Worm (Caenorhabditis elegans) whole organism, midembryonic: ENCODE measurements around the gene srh-268.
A peak's percentile ranks its signal among the peaks of the same experiment; 100 is the strongest.

ENCODE experiments used
- T22C8.4 ChIP-seq: fragments of 200-800 bp; sonication (Bioruptor generic); IDR thresholded peaks from 2 replicates; pipeline ENCODE4 v1.3.6; 2022; ENCODE audit warnings: missing genetic modification characterization, missing compliant biosample characterization
- cog-1 ChIP-seq: sonication (generic microtip); optimal IDR thresholded peaks from 2 replicates; lab custom pipeline; 2016; ENCODE audit warnings: missing genetic modification characterization, missing compliant biosample characterization
- flt-1 ChIP-seq: fragments of 200-800 bp; sonication (Bioruptor generic); IDR thresholded peaks from 2 replicates; pipeline ENCODE4 v1.3.6; 2022; ENCODE audit warnings: missing genetic modification characterization, missing compliant biosample characterization
- klf-2 ChIP-seq: fragments of 200-800 bp; sonication (Bioruptor generic); conservative IDR thresholded peaks from 2 replicates; pipeline ENCODE4 v1.3.6; 2022; ENCODE audit warnings: missing genetic modification reagents, missing genetic modification characterization, missing compliant biosample characterization
- med-1 ChIP-seq: sonication (generic microtip); optimal IDR thresholded peaks from 2 replicates; lab custom pipeline; 2017; ENCODE audit warnings: missing genetic modification characterization, mild to moderate bottlenecking, missing compliant biosample characterization, antibody characterized with exemption, missing genetic modification reagents; ENCODE audit not compliant: insufficient read depth
- ref-1 ChIP-seq: fragments of 200-800 bp; sonication (Bioruptor generic); conservative IDR thresholded peaks from 2 replicates; pipeline ENCODE4 v1.3.6; 2022; ENCODE audit warnings: missing genetic modification reagents, missing genetic modification characterization, missing compliant biosample characterization
- tab-1 ChIP-seq: fragments of 200-800 bp; sonication (Bioruptor generic); IDR thresholded peaks from 2 replicates; pipeline ENCODE4 v1.3.6; 2022; ENCODE audit warnings: missing genetic modification characterization, missing compliant biosample characterization
- ztf-23 ChIP-seq: fragments of 200-800 bp; sonication (Bioruptor generic); IDR thresholded peaks from 2 replicates; pipeline ENCODE4 v1.3.6; 2022; ENCODE audit warnings: missing genetic modification reagents, missing genetic modification characterization, missing compliant biosample characterization
- ztf-29 ChIP-seq: fragments of 200-800 bp; sonication (Bioruptor generic); IDR thresholded peaks from 2 replicates; pipeline ENCODE4 v1.3.6; 2022; ENCODE audit warnings: missing genetic modification reagents, missing genetic modification characterization, missing compliant biosample characterization

Gene srh-268

ce11 chrV:7562947-7563346, 23.8 kb downstream of the srh-268 start, which contains the start of gene F19F10.1:
Gene F19F10.1 (plus strand): TSS chrV:7563247.
- TF ChIP-seq flt-1 (GFP tag; lab: Robert Waterston, UW), result no peak
- no peak for TF ChIP-seq ref-1
- no peak for TF ChIP-seq med-1 (GFP tag; lab: Kevin White, UChicago)
- no peak for TF ChIP-seq ztf-29
- no peak for TF ChIP-seq klf-2 (GFP tag; lab: Robert Waterston, UW)

- no peak for TF ChIP-seq tab-1 (GFP tag; lab: Robert Waterston, UW)
- no peak for TF ChIP-seq ref-1
- no peak for TF ChIP-seq cog-1 (tag; lab: Kevin White, UChicago)
- TF ChIP-seq klf-2 (GFP tag; lab: Robert Waterston, UW), result no peak
- TF ChIP-seq flt-1 (GFP tag; lab: Robert Waterston, UW), result no peak
- TF ChIP-seq ztf-23 (GFP tag; lab: Robert Waterston, UW), result no peak
- no peak for TF ChIP-seq T22C8.4
- TF ChIP-seq med-1 (GFP tag; lab: Kevin White, UChicago), result no peak
- no peak for TF ChIP-seq ztf-29
Measured at ce11 chrV:7570290-7570689, 31.2 kb downstream of the srh-268 start, which contains the start of gene clec-212. Gene clec-212 (minus strand): TSS chrV:7570390.

ce11 chrV:7570955-7571354, 31.8 kb downstream of the srh-268 start, which contains the start of gene F19F10.14:
Gene F19F10.14 (minus strand): TSS chrV:7571055.
- TF ChIP-seq flt-1 (GFP tag; lab: Robert Waterston, UW) (no peak), ztf-29 (no peak), tab-1 (GFP tag; lab: Robert Waterston, UW) (no peak), ztf-23 (GFP tag; lab: Robert Waterston, UW) (no peak), med-1 (GFP tag; lab: Kevin White, UChicago) (no peak), ref-1 (no peak), klf-2 (GFP tag; lab: Robert Waterston, UW) (no peak), cog-1 (tag; lab: Kevin White, UChicago) (no peak), T22C8.4 (no peak)

- no peak for TF ChIP-seq ztf-29
- TF ChIP-seq med-1 (GFP tag; lab: Kevin White, UChicago), result no peak
- TF ChIP-seq cog-1 (tag; lab: Kevin White, UChicago), result no peak
- TF ChIP-seq klf-2 (GFP tag; lab: Robert Waterston, UW), result no peak
- TF ChIP-seq flt-1 (GFP tag; lab: Robert Waterston, UW), result no peak
- TF ChIP-seq ztf-23 (GFP tag; lab: Robert Waterston, UW), result no peak
- no peak for TF ChIP-seq ref-1
- no peak for TF ChIP-seq tab-1 (GFP tag; lab: Robert Waterston, UW)
- no peak for TF ChIP-seq T22C8.4
Measured at ce11 chrV:7575563-7575962, 36.4 kb downstream of the srh-268 start, which contains the start of the genes snu-66 and ints-9. Gene snu-66 (minus strand): TSS chrV:7575670. Gene ints-9 (plus strand): TSS chrV:7575802.

ce11 chrV:7580378-7580777, 41.3 kb downstream of the srh-268 start, which contains the start of gene ets-6:
Gene ets-6 (minus strand): TSS chrV:7580546.
- TF ChIP-seq tab-1 (GFP tag; lab: Robert Waterston, UW), result no peak
- peak; percentile 67 for TF ChIP-seq T22C8.4

- TF ChIP-seq med-1 (GFP tag; lab: Kevin White, UChicago), result no peak
- no peak for TF ChIP-seq cog-1 (tag; lab: Kevin White, UChicago)
- TF ChIP-seq T22C8.4, result no peak
- no peak for TF ChIP-seq ref-1
- TF ChIP-seq tab-1 (GFP tag; lab: Robert Waterston, UW), result no peak
- no peak for TF ChIP-seq ztf-23 (GFP tag; lab: Robert Waterston, UW)
- TF ChIP-seq flt-1 (GFP tag; lab: Robert Waterston, UW), result no peak
- no peak for TF ChIP-seq klf-2 (GFP tag; lab: Robert Waterston, UW)
- TF ChIP-seq ztf-29, result no peak
Measured at ce11 chrV:7587637-7588036, 48.5 kb downstream of the srh-268 start, which contains the start of the genes F19F10.11 and C50E3.5. Gene F19F10.11 (minus strand): TSS chrV:7587704. Gene C50E3.5 (plus strand): TSS chrV:7587996.

ce11 chrV:7590454-7590853, 51.3 kb downstream of the srh-268 start, which contains the start of gene C50E3.6:
Gene C50E3.6 (minus strand): TSS chrV:7590554.
- TF ChIP-seq ztf-29 (no peak), ref-1 (no peak), ztf-23 (GFP tag; lab: Robert Waterston, UW) (no peak)
